Fruit fly (Drosophila melanogaster): ENCODE measurements around the gene CG5217.

- TF ChIP-seq Sin3A (optimal IDR thresholded peaks at IDR 0.05), result no peak
- TF ChIP-seq insv (optimal IDR thresholded peaks at IDR 0.05), result no peak
- no peak for TF ChIP-seq Myc (optimal IDR thresholded peaks at IDR 0.05)
- TF ChIP-seq h (optimal IDR thresholded peaks at IDR 0.05), result no peak
Observed at dm6 chr3R:19221350-19221749, 26.6 kb downstream of the CG5217 start.
